Worm (Caenorhabditis elegans): ENCODE results near the gene K11D12.12.

K11D12.12 gene

ce11 chrV:5030212-5030611, 21.8 kb upstream of the K11D12.12 start:
- TF ChIP-seq lin-40 (tag; optimal IDR thresholded peaks at IDR 0.05) (no peak), nhr-80 (tag; optimal IDR thresholded peaks at IDR 0.05) (peak; percentile 86), mes-4 (tag; optimal IDR thresholded peaks at IDR 0.05) (no peak), cebp-2 (GFP tag; IDR thresholded peaks at IDR 0.05) (no peak)

DNA sequence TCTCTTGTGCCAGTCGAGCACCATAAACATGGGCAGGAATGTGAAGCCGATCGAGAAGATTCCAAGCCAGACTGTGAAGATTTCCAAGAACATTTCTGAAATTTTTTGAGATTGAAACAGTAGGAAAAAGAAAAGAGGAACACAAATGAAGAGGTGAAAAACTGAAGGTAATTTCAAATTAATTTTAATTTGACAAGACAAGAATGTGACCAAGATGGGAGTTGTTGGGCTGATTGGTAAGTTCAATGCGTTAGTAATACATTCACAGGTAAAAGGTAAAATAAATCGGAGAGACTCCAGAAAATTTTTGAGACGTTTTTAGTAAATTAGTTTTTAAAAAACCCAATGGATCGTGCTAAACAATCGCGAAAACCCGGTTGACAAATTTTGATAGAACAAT, 21.3 kb upstream of the K11D12.12 start, which contains the start of gene swt-7:
Gene swt-7 (minus strand): TSS at position 101 of the 400 bp plus-strand sequence.
- TF ChIP-seq somi-1 (GFP tag; optimal IDR thresholded peaks at IDR 0.05) (no peak), lin-26 (GFP tag; IDR thresholded peaks at IDR 0.05) (no peak), F55B11.4 (tag; optimal IDR thresholded peaks at IDR 0.05; ENCODE audit: borderline replicate concordance, insufficient read depth) (no peak), F33H1.4 (GFP tag; IDR thresholded peaks at IDR 0.05) (no peak), ceh-40 (GFP tag; IDR thresholded peaks at IDR 0.05) (no peak), ceh-91 (GFP tag; IDR thresholded peaks at IDR 0.05) (no peak), F23B12.7 (tag; optimal IDR thresholded peaks at IDR 0.05; ENCODE audit: insufficient read depth) (no peak)

DNA sequence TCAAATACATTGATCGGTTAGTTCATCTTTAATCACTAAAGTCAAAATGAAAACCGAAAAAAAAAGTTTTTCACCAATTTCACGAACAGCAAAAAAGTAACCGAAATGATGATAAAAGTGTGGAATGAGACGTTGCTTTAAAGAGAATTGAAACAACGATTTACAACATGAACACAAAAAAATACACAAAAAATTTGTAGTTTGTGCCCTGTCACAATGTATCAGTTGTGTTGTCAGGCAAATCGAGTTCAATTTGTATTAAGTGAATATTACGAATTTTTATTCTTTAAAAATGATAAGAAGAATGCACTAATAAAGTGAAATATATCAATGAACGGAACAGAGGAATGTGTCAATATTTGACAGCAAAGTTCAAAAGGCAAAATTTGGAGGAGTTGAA, 20.3 kb upstream of the K11D12.12 start:
- no peak for TF ChIP-seq ccch-3 (GFP tag; optimal IDR thresholded peaks at IDR 0.05)
- TF ChIP-seq Y53F4B.3 (GFP tag; IDR thresholded peaks at IDR 0.05): no peak
- TF ChIP-seq F22D6.2 (tag; optimal IDR thresholded peaks at IDR 0.05): no peak
- TF ChIP-seq somi-1 (GFP tag; optimal IDR thresholded peaks at IDR 0.05): no peak
- TF ChIP-seq lsl-1 (GFP tag; optimal IDR thresholded peaks at IDR 0.05): no peak
- TF ChIP-seq F33H1.4 (GFP tag; IDR thresholded peaks at IDR 0.05): no peak
- no peak for TF ChIP-seq F55B11.4 (tag; optimal IDR thresholded peaks at IDR 0.05; ENCODE audit: borderline replicate concordance, insufficient read depth)
- no peak for TF ChIP-seq hmg-20 (GFP tag; IDR thresholded peaks at IDR 0.05)
- TF ChIP-seq cebp-1 (GFP tag; IDR thresholded peaks at IDR 0.05): no peak
- no peak for TF ChIP-seq cebp-1 (tag; optimal IDR thresholded peaks at IDR 0.05)
- no peak for TF ChIP-seq F49E8.2 (tag; optimal IDR thresholded peaks at IDR 0.05; ENCODE audit: insufficient read depth)
- no peak for TF ChIP-seq gei-17 (GFP tag; optimal IDR thresholded peaks at IDR 0.05)
- TF ChIP-seq lsy-27 (tag; optimal IDR thresholded peaks at IDR 0.05; ENCODE audit: borderline replicate concordance, insufficient read depth): no peak

- peak; percentile 17 for TF ChIP-seq somi-1 (GFP tag; optimal IDR thresholded peaks at IDR 0.05)
- TF ChIP-seq nhr-80 (tag; optimal IDR thresholded peaks at IDR 0.05): peak; percentile 35
- no peak for TF ChIP-seq zfh-2 (GFP tag; conservative IDR thresholded peaks at IDR 0.05)
- TF ChIP-seq cebp-1 (GFP tag; IDR thresholded peaks at IDR 0.05): no peak
- TF ChIP-seq cebp-1 (tag; optimal IDR thresholded peaks at IDR 0.05): peak; percentile 34
- TF ChIP-seq ceh-27 (GFP tag; optimal IDR thresholded peaks at IDR 0.05): no peak
- TF ChIP-seq let-526 (GFP tag; IDR thresholded peaks at IDR 0.05): 0 out of 2 replicates have a peak, but pooled peaks have one; percentile 55
- TF ChIP-seq hlh-12 (tag; optimal IDR thresholded peaks at IDR 0.05): no peak
- TF ChIP-seq hmg-1.2 (GFP tag; IDR thresholded peaks at IDR 0.05): peak; percentile 63; the same call in 1 of the 2 replicates
- TF ChIP-seq gei-17 (GFP tag; optimal IDR thresholded peaks at IDR 0.05): no peak
- TF ChIP-seq unc-130 (GFP tag; optimal IDR thresholded peaks at IDR 0.05): no peak
These were observed 19.9 kb upstream of the K11D12.12 start for ce11 chrV:5032176-5032575.

ce11 chrV:5033099-5033498, 19.0 kb upstream of the K11D12.12 start, which contains the start of gene K11D12.13:
TSS of gene K11D12.13 (plus strand) at chrV:5033399.
- no peak for TF ChIP-seq attf-5 (GFP tag; optimal IDR thresholded peaks at IDR 0.05)
- TF ChIP-seq lsy-27 (tag; optimal IDR thresholded peaks at IDR 0.05; ENCODE audit: borderline replicate concordance, insufficient read depth): no peak
- no peak for TF ChIP-seq ztf-25 (GFP tag; IDR thresholded peaks at IDR 0.05)
- no peak for TF ChIP-seq athp-1 (tag; optimal IDR thresholded peaks at IDR 0.05)
- no peak for TF ChIP-seq Y67H2A.10 (GFP tag; conservative IDR thresholded peaks at IDR 0.05)
- TF ChIP-seq tbx-9 (tag; optimal IDR thresholded peaks at IDR 0.05; ENCODE audit: borderline replicate concordance): no peak
- no peak for TF ChIP-seq lin-26 (GFP tag; IDR thresholded peaks at IDR 0.05)
- TF ChIP-seq efl-1 (GFP tag; optimal IDR thresholded peaks at IDR 0.05): no peak
- TF ChIP-seq snpc-4 (GFP tag; optimal IDR thresholded peaks at IDR 0.05): no peak
- TF ChIP-seq snpc-4 (tag; optimal IDR thresholded peaks at IDR 0.05): no peak

All from whole organism, young adult.